Worm (Caenorhabditis elegans) whole organism, early embryonic: Measurements from ENCODE around the gene C08G5.6.

ENCODE experiments used
- ama-1 ChIP-seq: fragments of 150-350 bp; optimal IDR thresholded peaks from 2 replicates; lab custom pipeline; 2014
- flt-1 ChIP-seq: fragments of 200-800 bp; sonication (Bioruptor generic); IDR thresholded peaks from 2 replicates; pipeline ENCODE4 v1.3.6; 2022; ENCODE audit warnings: missing genetic modification characterization, missing compliant biosample characterization
- hnd-1 ChIP-seq: sonication (generic microtip); optimal IDR thresholded peaks from 2 replicates; lab custom pipeline; 2016; ENCODE audit warnings: missing genetic modification characterization, missing compliant biosample characterization
- tbx-11 ChIP-seq: fragments of 200-800 bp; sonication (Bioruptor generic); IDR thresholded peaks from 2 replicates; pipeline ENCODE4 v1.3.6; 2022; ENCODE audit warnings: missing genetic modification characterization, missing compliant biosample characterization

ce11 chrII:820519-820918 lies 50.2 kb downstream of the C08G5.6 start, which contains the start of gene F46F5.7:
- TF ChIP-seq ama-1 (lab: Kevin White, UChicago) = no peak
- no peak for TF ChIP-seq tbx-11
- TF ChIP-seq flt-1 (GFP tag; lab: Robert Waterston, UW) = no peak
- no peak for TF ChIP-seq hnd-1
